Worm (Caenorhabditis elegans) whole organism, L4 larva: ENCODE data around the gene bath-24.
A peak's percentile ranks its signal among the peaks of the same experiment; 100 is the strongest.
"Not testable (repeated sequence)": the region's sequence is repeated elsewhere in the genome, so short reads cannot be mapped to it uniquely, and the experiment has no call there.

Experiments used
- D1046.2 ChIP-seq: fragments of 200-800 bp; sonication (Bioruptor generic); IDR thresholded peaks from 2 replicates; pipeline ENCODE4 v1.3.6; 2022; ENCODE audit warnings: missing genetic modification characterization, missing compliant biosample characterization
- F37D6.2 ChIP-seq: sonication (generic microtip); optimal IDR thresholded peaks from 2 replicates; lab custom pipeline; 2016; ENCODE audit warnings: mild to moderate bottlenecking, missing genetic modification characterization, missing compliant biosample characterization
- F44E2.7 ChIP-seq: fragments of 200-800 bp; sonication (Bioruptor generic); IDR thresholded peaks from 2 replicates; pipeline ENCODE4 v2.1.2; 2022; ENCODE audit warnings: missing genetic modification characterization, missing compliant biosample characterization
- F49E8.2 ChIP-seq: sonication (generic microtip); optimal IDR thresholded peaks from 2 replicates; lab custom pipeline; 2016; ENCODE audit warnings: missing compliant biosample characterization, mild to moderate bottlenecking, missing genetic modification characterization, borderline replicate concordance
- T20F7.1 ChIP-seq: fragments of 200-800 bp; sonication (Bioruptor generic); optimal IDR thresholded peaks from 2 replicates; lab custom pipeline; 2018; ENCODE audit warnings: mild to moderate bottlenecking, missing genetic modification characterization, missing compliant biosample characterization
- aha-1 ChIP-seq: fragments of 150-350 bp; peaks from one replicate; lab custom pipeline; 2014; ENCODE audit warnings: missing biosample characterization, missing genetic modification characterization
- arid-1 ChIP-seq: fragments of 200-800 bp; sonication (Bioruptor generic); conservative IDR thresholded peaks from 2 replicates; pipeline ENCODE4 v1.3.6; 2022; ENCODE audit warnings: missing genetic modification reagents, missing genetic modification characterization, missing compliant biosample characterization
- ceh-28 ChIP-seq: fragments of 150-350 bp; optimal IDR thresholded peaks from 2 replicates; lab custom pipeline; 2014; ENCODE audit warnings: missing biosample characterization, missing genetic modification reagents, missing genetic modification characterization
- ceh-32 ChIP-seq: sonication (generic microtip); optimal IDR thresholded peaks from 2 replicates; lab custom pipeline; 2016; ENCODE audit warnings: mild to moderate bottlenecking, missing genetic modification characterization, missing compliant biosample characterization; ENCODE audit not compliant: poor library complexity
- ceh-82 ChIP-seq: sonication (generic microtip); optimal IDR thresholded peaks from 2 replicates; lab custom pipeline; 2017; ENCODE audit warnings: missing biosample characterization, missing genetic modification characterization
- ces-1 ChIP-seq: fragments of 150-350 bp; sonication (generic microtip); optimal IDR thresholded peaks from 4 replicates; lab custom pipeline; 2014; ENCODE audit warnings: missing biosample characterization, missing genetic modification reagents, missing genetic modification characterization
- daf-16 ChIP-seq, 3 experiments: sonication (generic microtip); optimal IDR thresholded peaks; 2 replicates each; lab custom pipeline; 2016 to 2017; ENCODE audit warnings: missing genetic modification characterization in 3 of 3, missing genetic modification reagents in 3 of 3, mild to moderate bottlenecking in 2 of 3, missing compliant biosample characterization in 2 of 3, missing biosample characterization in 1 of 3, moderate library complexity in 1 of 3
- jun-1 ChIP-seq: fragments of 150-350 bp; optimal IDR thresholded peaks from 2 replicates; lab custom pipeline; 2014; ENCODE audit warnings: missing biosample characterization, missing genetic modification reagents, missing genetic modification characterization
- lin-15B ChIP-seq: fragments of 150-350 bp; sonication (generic microtip); optimal IDR thresholded peaks from 3 replicates; lab custom pipeline; 2014; ENCODE audit warnings: missing biosample characterization, missing genetic modification characterization
- lsy-2 ChIP-seq, 2 experiments: fragments of 150-350 bp in 1 of 2; sonication (generic microtip) in 1 of 2; optimal IDR thresholded peaks; 2 replicates each; lab custom pipeline; 2014 to 2017; ENCODE audit warnings: missing biosample characterization in 2 of 2, missing genetic modification characterization in 2 of 2
- madf-5 ChIP-seq, 2 experiments: fragments of 200-800 bp; sonication (Bioruptor generic); IDR thresholded peaks; 2 replicates each; pipeline ENCODE4 v1.3.6; 2022; ENCODE audit warnings: missing compliant biosample characterization in 2 of 2, missing genetic modification characterization in 2 of 2
- mdt-29 ChIP-seq: fragments of 200-800 bp; sonication (Bioruptor generic); IDR thresholded peaks from 2 replicates; pipeline ENCODE4 v1.3.6; 2022; ENCODE audit warnings: missing genetic modification reagents, missing genetic modification characterization, missing compliant biosample characterization
- mep-1 ChIP-seq: fragments of 150-350 bp; sonication (generic microtip); optimal IDR thresholded peaks from 3 replicates; lab custom pipeline; 2014; ENCODE audit warnings: missing biosample characterization, missing genetic modification characterization
- nhr-102 ChIP-seq: sonication (generic microtip); optimal IDR thresholded peaks from 2 replicates; lab custom pipeline; 2016; ENCODE audit warnings: mild to moderate bottlenecking, missing genetic modification characterization, moderate library complexity, missing compliant biosample characterization
- nhr-11 ChIP-seq: fragments of 150-350 bp; optimal IDR thresholded peaks from 2 replicates; lab custom pipeline; 2014; ENCODE audit warnings: missing biosample characterization, missing genetic modification characterization
- nhr-28 ChIP-seq: fragments of 150-350 bp; optimal IDR thresholded peaks from 2 replicates; lab custom pipeline; 2014; ENCODE audit warnings: missing biosample characterization, missing genetic modification characterization
- nhr-41 ChIP-seq: fragments of 200-800 bp; sonication (Bioruptor generic); IDR thresholded peaks from 2 replicates; pipeline ENCODE4 v1.3.6; 2022; ENCODE audit warnings: missing genetic modification reagents, missing genetic modification characterization, missing compliant biosample characterization
- nhr-42 ChIP-seq: fragments of 200-800 bp; sonication (Bioruptor generic); IDR thresholded peaks from 2 replicates; pipeline ENCODE4 v1.3.6; 2022; ENCODE audit warnings: missing genetic modification characterization, missing compliant biosample characterization
- php-3 ChIP-seq: fragments of 200-800 bp; sonication (Bioruptor generic); IDR thresholded peaks from 2 replicates; pipeline ENCODE4 v1.3.6; 2022; ENCODE audit warnings: missing genetic modification reagents, missing genetic modification characterization, missing compliant biosample characterization
- rbr-2 ChIP-seq: sonication (generic microtip); optimal IDR thresholded peaks from 2 replicates; lab custom pipeline; 2016; ENCODE audit warnings: missing genotype, missing genetic modification characterization, missing compliant biosample characterization
- snpc-1.2 ChIP-seq: fragments of 200-800 bp; sonication (Bioruptor generic); IDR thresholded peaks from 2 replicates; pipeline ENCODE4 v1.3.6; 2022; ENCODE audit warnings: missing genetic modification reagents, missing genetic modification characterization, missing compliant biosample characterization
- tag-97 ChIP-seq: fragments of 200-800 bp; sonication (Bioruptor generic); IDR thresholded peaks from 2 replicates; pipeline ENCODE4 v1.3.6; 2022; ENCODE audit warnings: missing genetic modification characterization, missing compliant biosample characterization
- unc-62 ChIP-seq, 3 experiments: fragments of 150-350 bp in 1 of 3; sonication (generic microtip); optimal IDR thresholded peaks in 2 of 3; peaks in 1 of 3; 1 replicate in 1 of 3; 2 replicates in 2 of 3; lab custom pipeline; 2014 to 2017; ENCODE audit warnings: missing biosample characterization in 3 of 3, missing genetic modification characterization in 3 of 3, missing genetic modification reagents in 3 of 3, missing genotype in 1 of 3
- vab-7 ChIP-seq: fragments of 200-800 bp; sonication (Bioruptor generic); IDR thresholded peaks from 2 replicates; pipeline ENCODE4 v1.3.6; 2022; ENCODE audit warnings: missing genetic modification reagents, missing genetic modification characterization, missing compliant biosample characterization
- zag-1 ChIP-seq: fragments of 150-350 bp; optimal IDR thresholded peaks from 2 replicates; lab custom pipeline; 2014; ENCODE audit warnings: missing biosample characterization, missing genetic modification characterization
- zfp-2 ChIP-seq: sonication (generic microtip); optimal IDR thresholded peaks from 2 replicates; lab custom pipeline; 2016; ENCODE audit warnings: mild to moderate bottlenecking, missing genetic modification characterization, missing compliant biosample characterization

The bath-24 gene

DNA sequence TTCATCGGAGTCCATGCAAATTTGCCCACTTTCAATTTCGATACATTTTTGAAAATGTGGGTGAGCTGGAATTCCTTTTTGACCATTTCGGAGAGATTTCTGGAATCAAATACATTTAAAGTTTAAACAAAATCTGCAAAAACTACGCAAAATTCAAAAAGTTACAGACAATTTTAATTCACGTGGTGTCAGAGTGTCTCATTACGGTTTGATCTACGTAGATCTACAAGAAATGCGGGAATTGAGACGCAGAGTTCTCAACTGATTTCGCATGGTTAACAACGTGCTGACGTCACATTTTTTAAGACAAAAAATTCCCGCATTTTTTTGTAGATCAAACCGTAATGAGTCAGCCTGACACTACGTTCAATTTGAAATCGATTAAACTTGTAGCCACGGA, 18.9 kb downstream of the bath-24 start, which contains the start of gene bath-21:
Gene bath-21, minus strand, starts transcription at position 101 of the 400 bp plus-strand sequence.
- peak in 1 of 2 experiments; percentile 84 for TF ChIP-seq unc-62 (GFP tag; optimal IDR thresholded peaks at IDR 0.05 in 1 of 2; lab: Kevin White, UChicago)
- no peak for TF ChIP-seq unc-62 (tag; optimal IDR thresholded peaks at IDR 0.05; lab: Kevin White, UChicago)
- TF ChIP-seq nhr-41 (GFP tag; lab: Robert Waterston, UW), result no peak
- no peak for TF ChIP-seq zfp-2
- no peak for TF ChIP-seq F37D6.2 (tag; lab: Kevin White, UChicago)
- TF ChIP-seq F44E2.7 (GFP tag; lab: Robert Waterston, UW), result no peak
- TF ChIP-seq, all 104 proteins: peak for 1

ce11 chrII:2024652-2025051, 20.8 kb downstream of the bath-24 start:
- TF ChIP-seq madf-5 (GFP tag; IDR thresholded peaks at IDR 0.05; lab: Robert Waterston, UW), result 0 out of 4 replicates have a peak, but pooled peaks of 1 of the 2 experiments have one; percentile 15

DNA sequence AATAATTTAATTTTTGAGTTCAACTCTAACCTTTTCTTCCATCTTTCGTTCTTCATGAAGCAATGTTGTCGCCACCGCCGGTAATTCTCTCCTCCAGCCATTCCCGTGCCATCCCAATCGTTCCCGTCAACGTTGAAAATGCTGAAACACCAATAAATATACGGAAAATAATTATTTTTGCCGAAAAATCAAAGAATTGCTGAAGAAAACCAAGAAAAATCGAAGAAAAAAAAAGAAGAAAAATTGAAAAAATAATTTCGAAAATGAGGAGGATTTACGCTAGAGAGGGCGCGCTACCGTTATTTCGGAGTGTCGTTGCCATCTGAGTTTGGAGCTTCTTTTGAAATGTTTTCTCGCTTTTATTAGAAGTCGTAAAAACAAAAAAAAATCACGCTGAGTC, 21.9 kb downstream of the bath-24 start, which contains the start of gene cya-2:
Gene cya-2, minus strand, starts transcription at position 101 of the 400 bp plus-strand sequence.
- TF ChIP-seq nhr-102 (tag; lab: Kevin White, UChicago); T20F7.1; mdt-29 (GFP tag; lab: Robert Waterston, UW): not testable (repeated sequence)

DNA sequence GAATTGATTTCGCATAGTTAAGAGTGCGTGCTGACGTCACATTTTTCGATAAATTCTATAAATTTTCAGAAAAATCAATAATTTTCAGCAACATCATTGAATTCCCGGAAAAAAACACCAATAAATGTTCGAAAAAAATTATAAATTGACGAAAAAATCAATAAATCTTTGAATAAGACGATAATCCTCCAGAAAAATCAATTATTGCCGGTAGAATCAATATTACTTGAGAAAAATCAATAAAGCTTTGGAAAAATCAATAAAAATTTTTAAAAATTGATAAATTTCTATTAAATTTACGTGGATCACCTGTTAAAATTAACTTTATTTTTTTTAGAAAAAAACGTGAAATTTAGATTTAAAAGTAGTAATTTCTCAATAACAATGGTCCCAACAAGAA, 31.5 kb downstream of the bath-24 start:
- TF ChIP-seq ceh-28, result peak; percentile 72
- TF ChIP-seq mep-1 (tag; lab: Kevin White, UChicago), result no peak

- TF ChIP-seq aha-1 (tag; lab: Kevin White, UChicago) (peak; percentile 32), nhr-42 (GFP tag; lab: Robert Waterston, UW) (no peak)
These were observed 32.7 kb downstream of the bath-24 start, which contains the start of gene F59H6.15 for ce11 chrII:2012698-2013097. Gene F59H6.15 (plus strand): TSS chrII:2012998.

DNA sequence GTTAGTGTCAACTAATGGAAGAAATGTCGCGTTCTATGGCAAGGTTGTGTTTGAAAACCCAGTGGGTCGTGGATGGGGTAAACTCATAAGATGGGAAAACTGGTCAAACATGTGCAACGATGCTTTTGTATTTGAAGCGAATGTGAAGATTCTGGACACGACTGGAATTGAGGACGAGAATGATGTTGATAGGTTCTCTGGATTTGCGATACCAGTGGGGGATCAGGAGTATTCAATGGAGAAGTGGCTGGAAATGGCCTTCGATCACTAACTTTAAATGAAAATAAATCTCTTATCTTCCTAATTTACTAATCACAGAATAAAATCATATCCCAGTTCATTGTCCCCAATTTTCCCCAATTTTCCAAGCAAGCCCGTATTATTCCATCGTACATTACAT, 34.2 kb downstream of the bath-24 start:
- TF ChIP-seq D1046.2 (GFP tag; lab: Robert Waterston, UW) (no peak), unc-62 (GFP tag; optimal IDR thresholded peaks at IDR 0.05 in 1 of 2; lab: Kevin White, UChicago) (peak in 1 of 2 experiments; percentile 93), unc-62 (tag; optimal IDR thresholded peaks at IDR 0.05; lab: Kevin White, UChicago) (no peak)

ce11 chrII:2000720-2001119, 44.7 kb downstream of the bath-24 start, which contains the start of gene ceh-84:
Gene ceh-84 (minus strand): TSS chrII:2000820.
- TF ChIP-seq php-3 (GFP tag; lab: Robert Waterston, UW); lsy-2 (tag; optimal IDR thresholded peaks at IDR 0.05; lab: Kevin White, UChicago); jun-1 (tag; lab: Kevin White, UChicago): not testable (repeated sequence)

- TF ChIP-seq zag-1 (tag; lab: Kevin White, UChicago); tag-97 (GFP tag; lab: Robert Waterston, UW); ces-1: not testable (repeated sequence)
- TF ChIP-seq, all 104 proteins: peak for 0; not testable (repeated sequence) for 104
These were observed 46.8 kb downstream of the bath-24 start, which contains the start of gene math-19 for ce11 chrII:1998561-1998960. Gene math-19 (plus strand): TSS chrII:1998861.

- no peak for TF ChIP-seq vab-7 (GFP tag; lab: Robert Waterston, UW)
- TF ChIP-seq, all 104 proteins: peak for 0
These were observed 49.2 kb downstream of the bath-24 start, which contains the start of gene math-20 for ce11 chrII:1996237-1996636. Gene math-20 (plus strand): TSS chrII:1996537.

- no peak for TF ChIP-seq ceh-32 (tag; lab: Kevin White, UChicago)
- TF ChIP-seq php-3 (GFP tag; lab: Robert Waterston, UW), result peak; percentile 45; the same call in 1 of the 2 replicates
- TF ChIP-seq arid-1 (GFP tag; lab: Robert Waterston, UW), result no peak
- no peak for TF ChIP-seq ceh-82 (tag; lab: Kevin White, UChicago)
- TF ChIP-seq daf-16 (GFP tag; optimal IDR thresholded peaks at IDR 0.05; lab: Kevin White, UChicago), result no peak
- peak; percentile 84 for TF ChIP-seq daf-16 (tag; optimal IDR thresholded peaks at IDR 0.05; lab: Kevin White, UChicago)
- TF ChIP-seq nhr-28 (tag; lab: Kevin White, UChicago), result peak; percentile 74
- no peak for TF ChIP-seq zag-1 (tag; lab: Kevin White, UChicago)
- TF ChIP-seq F49E8.2 (tag; lab: Kevin White, UChicago), result no peak
- no peak for TF ChIP-seq nhr-11 (tag; lab: Kevin White, UChicago)
- TF ChIP-seq aha-1 (tag; lab: Kevin White, UChicago), result no peak
- TF ChIP-seq rbr-2, result no peak
- TF ChIP-seq snpc-1.2 (GFP tag; lab: Robert Waterston, UW), result no peak
- TF ChIP-seq lin-15B, result no peak
These were observed 49.7 kb downstream of the bath-24 start for ce11 chrII:1995744-1996143.
